Worm (Caenorhabditis elegans): ENCODE data around the gene D1022.2.

ce11 chrII:7456184-7456583 is 3.1 kb upstream of the D1022.2 start, which contains the start of gene D1022.3:
- TF ChIP-seq pag-3 (tag; optimal IDR thresholded peaks at IDR 0.05; ENCODE audit: borderline replicate concordance, insufficient read depth): no peak
- no peak for TF ChIP-seq grh-1 (GFP tag; IDR thresholded peaks at IDR 0.05)
- TF ChIP-seq mep-1 (tag; optimal IDR thresholded peaks at IDR 0.05): no peak
- no peak for TF ChIP-seq jun-1 (tag; optimal IDR thresholded peaks at IDR 0.05)
- no peak for TF ChIP-seq irx-1 (tag; optimal IDR thresholded peaks at IDR 0.05)
